Worm (Caenorhabditis elegans): ENCODE measurements around the gene psf-1.

- no peak for TF ChIP-seq aptf-2 (GFP tag; conservative IDR thresholded peaks at IDR 0.05)
- TF ChIP-seq snpc-1.3 (tag; optimal IDR thresholded peaks at IDR 0.05; ENCODE audit: insufficient read depth): no peak
- no peak for TF ChIP-seq repo-1 (tag; optimal IDR thresholded peaks at IDR 0.05)
- no peak for TF ChIP-seq efl-1 (GFP tag; optimal IDR thresholded peaks at IDR 0.05)
- no peak for TF ChIP-seq lir-1 (GFP tag; conservative IDR thresholded peaks at IDR 0.05)
- no peak for TF ChIP-seq fkh-3 (tag; optimal IDR thresholded peaks at IDR 0.05)
- TF ChIP-seq ama-1 (optimal IDR thresholded peaks at IDR 0.05): no peak
- no peak for TF ChIP-seq ama-1 (GFP tag; optimal IDR thresholded peaks at IDR 0.05)
- TF ChIP-seq ceh-91 (GFP tag; IDR thresholded peaks at IDR 0.05): no peak
Observed at ce11 chrII:10001065-10001464, 32.6 kb downstream of the psf-1 start, which contains the start of gene nlt-1.
